Worm (Caenorhabditis elegans): ENCODE results near the gene hmit-1.2.

hmit-1.2 gene

DNA sequence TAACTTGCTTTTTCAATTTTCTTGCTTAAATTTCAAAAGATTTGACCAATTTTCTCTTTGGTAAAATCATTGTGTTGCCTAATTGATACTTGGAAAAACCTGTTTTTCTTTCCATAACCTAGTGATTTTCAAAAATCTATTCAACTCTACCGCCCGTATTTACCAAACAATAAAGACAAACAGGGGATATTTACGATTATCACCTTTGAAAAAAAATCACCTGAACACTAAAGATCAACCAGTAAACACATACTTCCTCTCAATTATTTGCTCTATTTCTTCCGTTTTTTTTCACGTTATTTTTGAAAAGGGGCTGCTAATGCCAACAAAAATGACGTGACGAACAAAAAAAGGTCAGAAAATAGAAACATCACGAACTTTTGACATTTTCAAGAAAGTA is 36.4 kb downstream of the hmit-1.2 start:
- TF ChIP-seq ceh-13 (GFP tag; optimal IDR thresholded peaks at IDR 0.05), result no peak
- no peak for TF ChIP-seq tbx-37 (GFP tag; conservative IDR thresholded peaks at IDR 0.05)
- TF ChIP-seq flt-1 (GFP tag; IDR thresholded peaks at IDR 0.05), result no peak
- TF ChIP-seq B0310.2 (tag; optimal IDR thresholded peaks at IDR 0.05), result no peak
- no peak for TF ChIP-seq aly-1 (tag; optimal IDR thresholded peaks at IDR 0.05)
- no peak for TF ChIP-seq ets-7 (tag; optimal IDR thresholded peaks at IDR 0.05)
- no peak for TF ChIP-seq hnd-1 (tag; optimal IDR thresholded peaks at IDR 0.05)
- no peak for TF ChIP-seq hmbx-1 (tag; optimal IDR thresholded peaks at IDR 0.05)

ce11 chrV:18564786-18565185 is 40.2 kb downstream of the hmit-1.2 start, which contains the start of gene srg-34:
srg-34 (minus strand) TSS chrV:18564886.
- TF ChIP-seq tbx-11 (GFP tag; IDR thresholded peaks at IDR 0.05) (no peak), tra-4 (tag; optimal IDR thresholded peaks at IDR 0.05) (no peak), B0310.2 (tag; optimal IDR thresholded peaks at IDR 0.05) (no peak), ets-7 (tag; optimal IDR thresholded peaks at IDR 0.05) (no peak), hnd-1 (tag; optimal IDR thresholded peaks at IDR 0.05) (no peak), tbx-37 (GFP tag; conservative IDR thresholded peaks at IDR 0.05) (no peak), hmbx-1 (tag; optimal IDR thresholded peaks at IDR 0.05) (no peak), flt-1 (GFP tag; IDR thresholded peaks at IDR 0.05) (no peak), pes-1 (GFP tag; IDR thresholded peaks at IDR 0.05) (no peak)

DNA sequence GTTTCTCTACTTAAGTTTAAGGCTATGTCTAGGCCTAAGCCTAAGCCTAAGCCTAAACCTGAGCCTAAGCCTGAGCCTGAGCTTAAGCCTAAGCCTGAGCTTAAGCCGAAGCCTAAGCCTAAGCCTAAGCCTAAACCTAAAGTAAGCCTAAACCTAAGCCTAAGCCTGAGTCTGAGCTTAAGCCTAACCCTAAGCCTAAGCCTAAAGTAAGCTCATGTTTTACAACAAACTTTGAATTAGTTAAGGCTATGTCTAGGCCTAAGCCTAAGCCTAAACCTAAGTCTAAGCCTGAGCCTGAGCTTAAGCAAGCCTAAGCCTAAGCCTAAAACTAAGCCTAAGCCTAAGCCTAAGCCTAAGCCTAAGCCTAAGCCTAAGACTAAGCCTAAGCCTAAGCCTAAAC is 41.1 kb downstream of the hmit-1.2 start:
- TF ChIP-seq scrt-1 (GFP tag; IDR thresholded peaks at IDR 0.05) (no peak), ceh-36 (tag; optimal IDR thresholded peaks at IDR 0.05) (peak; percentile 84), ets-7 (tag; optimal IDR thresholded peaks at IDR 0.05) (no peak), F13C5.2 (tag; optimal IDR thresholded peaks at IDR 0.05) (no peak)

DNA sequence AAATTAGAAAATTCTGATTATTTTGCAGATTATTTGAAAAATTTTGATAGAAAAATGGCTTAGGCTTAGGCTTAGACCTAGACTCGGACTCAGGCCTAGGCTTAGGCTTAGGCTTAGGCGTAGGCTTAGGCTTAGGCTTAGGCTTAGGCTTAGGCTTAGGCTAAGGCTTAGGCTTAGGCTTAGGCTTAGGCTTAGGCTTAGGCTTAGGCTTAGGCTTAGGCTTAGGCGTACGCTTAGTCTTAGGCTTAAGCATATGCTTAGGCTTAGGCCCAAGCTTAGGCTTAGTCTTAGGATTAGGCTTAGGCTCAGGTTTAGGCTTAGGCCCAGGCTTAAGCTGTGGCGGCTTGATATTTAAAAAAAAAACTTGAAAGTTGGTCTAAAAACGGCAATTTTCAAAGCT is 41.8 kb downstream of the hmit-1.2 start:
- TF ChIP-seq ceh-36 (tag; optimal IDR thresholded peaks at IDR 0.05), result peak; percentile 86
- 0 out of 2 replicates have a peak, but pooled peaks have one; percentile 56 for TF ChIP-seq sea-1 (GFP tag; conservative IDR thresholded peaks at IDR 0.05)

- TF ChIP-seq B0310.2 (tag; optimal IDR thresholded peaks at IDR 0.05) (no peak), tbx-37 (GFP tag; conservative IDR thresholded peaks at IDR 0.05) (no peak), hmbx-1 (tag; optimal IDR thresholded peaks at IDR 0.05) (no peak), ets-7 (tag; optimal IDR thresholded peaks at IDR 0.05) (no peak), pes-1 (GFP tag; IDR thresholded peaks at IDR 0.05) (no peak), flt-1 (GFP tag; IDR thresholded peaks at IDR 0.05) (no peak), F13C5.2 (tag; optimal IDR thresholded peaks at IDR 0.05) (no peak), hnd-1 (tag; optimal IDR thresholded peaks at IDR 0.05) (no peak), ama-1 (optimal IDR thresholded peaks at IDR 0.05) (no peak)
Measured at ce11 chrV:18569445-18569844, 44.9 kb downstream of the hmit-1.2 start.

ce11 chrV:18571533-18571932 is 47.0 kb downstream of the hmit-1.2 start, which contains the start of gene Y51A2D.21:
Y51A2D.21 (plus strand) TSS chrV:18571833.
- no peak for TF ChIP-seq B0310.2 (tag; optimal IDR thresholded peaks at IDR 0.05)
- TF ChIP-seq F13C5.2 (tag; optimal IDR thresholded peaks at IDR 0.05), result no peak
- TF ChIP-seq scrt-1 (GFP tag; IDR thresholded peaks at IDR 0.05), result no peak
- no peak for TF ChIP-seq tbx-11 (GFP tag; IDR thresholded peaks at IDR 0.05)
- TF ChIP-seq ama-1 (optimal IDR thresholded peaks at IDR 0.05), result no peak
- TF ChIP-seq tbx-37 (GFP tag; conservative IDR thresholded peaks at IDR 0.05), result no peak
- no peak for TF ChIP-seq hmbx-1 (tag; optimal IDR thresholded peaks at IDR 0.05)

DNA sequence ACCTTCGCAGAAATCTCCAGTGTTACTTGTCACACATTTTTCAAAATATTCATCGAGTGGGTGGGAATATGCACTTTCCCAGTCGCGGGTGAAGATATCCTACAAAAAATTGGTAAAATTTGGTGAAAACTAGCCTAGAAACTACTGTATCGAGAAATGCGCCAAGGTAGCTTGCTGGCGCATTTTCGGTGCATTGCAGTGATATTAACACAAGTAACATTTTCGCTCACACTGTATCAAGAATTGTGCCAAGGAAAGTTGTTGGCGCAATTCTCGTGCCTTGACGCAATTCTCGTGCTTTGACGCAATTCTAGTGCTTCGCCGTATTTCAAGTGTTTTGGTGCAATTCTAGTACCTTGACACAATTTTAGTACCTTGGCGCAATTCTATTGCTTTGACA is 48.6 kb downstream of the hmit-1.2 start:
- no peak for TF ChIP-seq ceh-36 (tag; optimal IDR thresholded peaks at IDR 0.05)
- TF ChIP-seq ama-1 (optimal IDR thresholded peaks at IDR 0.05), result no peak
- no peak for TF ChIP-seq tbx-11 (GFP tag; IDR thresholded peaks at IDR 0.05)
- TF ChIP-seq hnd-1 (tag; optimal IDR thresholded peaks at IDR 0.05), result no peak
- no peak for TF ChIP-seq pes-1 (GFP tag; IDR thresholded peaks at IDR 0.05)
- no peak for TF ChIP-seq flt-1 (GFP tag; IDR thresholded peaks at IDR 0.05)
- TF ChIP-seq F13C5.2 (tag; optimal IDR thresholded peaks at IDR 0.05), result no peak

- TF ChIP-seq ceh-36 (tag; optimal IDR thresholded peaks at IDR 0.05) (no peak), hmg-4 (GFP tag; optimal IDR thresholded peaks at IDR 0.05) (no peak), flt-1 (GFP tag; IDR thresholded peaks at IDR 0.05) (no peak), B0310.2 (tag; optimal IDR thresholded peaks at IDR 0.05) (no peak), aly-1 (tag; optimal IDR thresholded peaks at IDR 0.05) (no peak), F13C5.2 (tag; optimal IDR thresholded peaks at IDR 0.05) (no peak), scrt-1 (GFP tag; IDR thresholded peaks at IDR 0.05) (no peak), hmbx-1 (tag; optimal IDR thresholded peaks at IDR 0.05) (no peak), pes-1 (GFP tag; IDR thresholded peaks at IDR 0.05) (no peak), ets-7 (tag; optimal IDR thresholded peaks at IDR 0.05) (no peak), tra-4 (tag; optimal IDR thresholded peaks at IDR 0.05) (no peak), ama-1 (optimal IDR thresholded peaks at IDR 0.05) (no peak), hnd-1 (tag; optimal IDR thresholded peaks at IDR 0.05) (no peak), sea-1 (GFP tag; conservative IDR thresholded peaks at IDR 0.05) (no peak), tbx-11 (GFP tag; IDR thresholded peaks at IDR 0.05) (no peak), ceh-13 (GFP tag; optimal IDR thresholded peaks at IDR 0.05) (no peak), tbx-37 (GFP tag; conservative IDR thresholded peaks at IDR 0.05) (no peak)
Measured at ce11 chrV:18575084-18575483, 50.5 kb downstream of the hmit-1.2 start.

- TF ChIP-seq ceh-36 (tag; optimal IDR thresholded peaks at IDR 0.05), result no peak
- TF ChIP-seq hmbx-1 (tag; optimal IDR thresholded peaks at IDR 0.05), result no peak
- TF ChIP-seq hmg-4 (GFP tag; optimal IDR thresholded peaks at IDR 0.05), result no peak
- TF ChIP-seq ama-1 (optimal IDR thresholded peaks at IDR 0.05), result no peak
- TF ChIP-seq ets-7 (tag; optimal IDR thresholded peaks at IDR 0.05), result no peak
- no peak for TF ChIP-seq B0310.2 (tag; optimal IDR thresholded peaks at IDR 0.05)
- no peak for TF ChIP-seq hnd-1 (tag; optimal IDR thresholded peaks at IDR 0.05)
- TF ChIP-seq tra-4 (tag; optimal IDR thresholded peaks at IDR 0.05), result no peak
- TF ChIP-seq tbx-11 (GFP tag; IDR thresholded peaks at IDR 0.05), result no peak
- TF ChIP-seq sea-1 (GFP tag; conservative IDR thresholded peaks at IDR 0.05), result no peak
- no peak for TF ChIP-seq aly-1 (tag; optimal IDR thresholded peaks at IDR 0.05)
- no peak for TF ChIP-seq flt-1 (GFP tag; IDR thresholded peaks at IDR 0.05)
- no peak for TF ChIP-seq ceh-13 (GFP tag; optimal IDR thresholded peaks at IDR 0.05)
- no peak for TF ChIP-seq F13C5.2 (tag; optimal IDR thresholded peaks at IDR 0.05)
Measured at ce11 chrV:18576128-18576527, 51.6 kb downstream of the hmit-1.2 start.

Data from whole organism, early embryonic.